Worm (Caenorhabditis elegans) whole organism, young adult: ENCODE data around the gene Y52E8A.1.

Experiments
- ama-1 ChIP-seq, 3 experiments: fragments of 150-350 bp in 1 of 3; sonication (generic microtip) in 2 of 3; optimal IDR thresholded peaks; 2 replicates each; lab custom pipeline; 2014 to 2018; ENCODE audit warnings: missing biosample characterization in 2 of 3, missing genetic modification characterization in 2 of 3, missing genetic modification reagents in 2 of 3
- dpl-1 ChIP-seq: fragments of 150-350 bp; optimal IDR thresholded peaks from 2 replicates; lab custom pipeline; 2014; ENCODE audit warnings: missing biosample characterization, missing genetic modification reagents, missing genetic modification characterization

ce11 chrII:4281743-4282142 is 40.1 kb upstream of the Y52E8A.1 start, which contains the start of gene C01F1.5:
- TF ChIP-seq dpl-1 (no peak), ama-1 (optimal IDR thresholded peaks at IDR 0.05; lab: Kevin White, UChicago) (no peak), ama-1 (GFP tag; optimal IDR thresholded peaks at IDR 0.05; lab: Kevin White, UChicago) (no peak)
